Worm (Caenorhabditis elegans) whole organism, late embryonic: ENCODE results near the gene mboa-6.

Experiments used
- K09A11.1 ChIP-seq: sonication (generic microtip); optimal IDR thresholded peaks from 2 replicates; lab custom pipeline; 2017; ENCODE audit warnings: antibody characterized with exemption, mild to moderate bottlenecking, missing genetic modification characterization, missing compliant biosample characterization; ENCODE audit not compliant: insufficient read depth
- ama-1 ChIP-seq: fragments of 150-350 bp; optimal IDR thresholded peaks from 2 replicates; lab custom pipeline; 2014
- ceh-45 ChIP-seq: fragments of 200-800 bp; sonication (Bioruptor generic); IDR thresholded peaks from 2 replicates; pipeline ENCODE4 v1.3.6; 2022; ENCODE audit warnings: missing genetic modification reagents, missing genetic modification characterization, missing compliant biosample characterization
- che-1 ChIP-seq: sonication (generic microtip); optimal IDR thresholded peaks from 2 replicates; lab custom pipeline; 2016; ENCODE audit warnings: mild to moderate bottlenecking, missing genetic modification characterization, missing compliant biosample characterization
- dmd-4 ChIP-seq: sonication (generic microtip); optimal IDR thresholded peaks from 2 replicates; lab custom pipeline; 2016; ENCODE audit warnings: borderline replicate concordance, missing genetic modification characterization, missing compliant biosample characterization
- elt-2 ChIP-seq: sonication (generic microtip); optimal IDR thresholded peaks from 2 replicates; lab custom pipeline; 2016; ENCODE audit warnings: missing genetic modification reagents, missing genetic modification characterization, missing compliant biosample characterization
- lin-11 ChIP-seq: fragments of 200-800 bp; sonication (Bioruptor generic); optimal IDR thresholded peaks from 2 replicates; lab custom pipeline; 2018; ENCODE audit warnings: mild to moderate bottlenecking, missing genetic modification characterization, missing compliant biosample characterization
- nhr-232 ChIP-seq: sonication (generic microtip); optimal IDR thresholded peaks from 2 replicates; lab custom pipeline; 2016; ENCODE audit warnings: missing genetic modification characterization, missing compliant biosample characterization
- pag-3 ChIP-seq: sonication (generic microtip); optimal IDR thresholded peaks from 2 replicates; lab custom pipeline; 2016; ENCODE audit warnings: missing compliant biosample characterization, missing genetic modification characterization, borderline replicate concordance
- pha-4 ChIP-seq: fragments of 150-350 bp; optimal IDR thresholded peaks from 2 replicates; lab custom pipeline; 2018; ENCODE audit warnings: missing biosample characterization, missing genetic modification reagents, missing genetic modification characterization
- pqm-1 ChIP-seq: sonication (generic microtip); optimal IDR thresholded peaks from 2 replicates; lab custom pipeline; 2016; ENCODE audit warnings: missing genetic modification characterization, missing compliant biosample characterization
- rnt-1 ChIP-seq: sonication (generic microtip); optimal IDR thresholded peaks from 2 replicates; lab custom pipeline; 2016; ENCODE audit warnings: missing genetic modification characterization, missing compliant biosample characterization
- sdc-2 ChIP-seq: sonication (generic microtip); optimal IDR thresholded peaks from 2 replicates; lab custom pipeline; 2016; ENCODE audit warnings: missing genotype, missing genetic modification characterization, missing compliant biosample characterization

- TF ChIP-seq pag-3 (tag; lab: Kevin White, UChicago) (no peak), ama-1 (lab: Kevin White, UChicago) (no peak), K09A11.1 (no peak), elt-2 (tag; lab: Kevin White, UChicago) (no peak), pqm-1 (tag; lab: Kevin White, UChicago) (no peak), lin-11 (no peak), sdc-2 (no peak), dmd-4 (tag; lab: Kevin White, UChicago) (no peak), nhr-232 (tag; lab: Kevin White, UChicago) (no peak), pha-4 (tag; lab: Kevin White, UChicago) (no peak), che-1 (no peak), ceh-45 (GFP tag; lab: Robert Waterston, UW) (no peak), rnt-1 (tag; lab: Kevin White, UChicago) (no peak)
Observed at ce11 chrIII:1982597-1983244, 21.0 kb upstream of the mboa-6 start, which contains the start of gene srd-66.
